Worm (Caenorhabditis elegans) whole organism, midembryonic: ENCODE measurements around the gene cox-11.
A peak's percentile ranks its signal among the peaks of the same experiment; 100 is the strongest.

Source experiments
- T22C8.4 ChIP-seq: fragments of 200-800 bp; sonication (Bioruptor generic); IDR thresholded peaks from 2 replicates; pipeline ENCODE4 v1.3.6; 2022; ENCODE audit warnings: missing genetic modification characterization, missing compliant biosample characterization
- cog-1 ChIP-seq: sonication (generic microtip); optimal IDR thresholded peaks from 2 replicates; lab custom pipeline; 2016; ENCODE audit warnings: missing genetic modification characterization, missing compliant biosample characterization
- klf-2 ChIP-seq: fragments of 200-800 bp; sonication (Bioruptor generic); conservative IDR thresholded peaks from 2 replicates; pipeline ENCODE4 v1.3.6; 2022; ENCODE audit warnings: missing genetic modification reagents, missing genetic modification characterization, missing compliant biosample characterization
- med-1 ChIP-seq: sonication (generic microtip); optimal IDR thresholded peaks from 2 replicates; lab custom pipeline; 2017; ENCODE audit warnings: missing genetic modification characterization, mild to moderate bottlenecking, missing compliant biosample characterization, antibody characterized with exemption, missing genetic modification reagents; ENCODE audit not compliant: insufficient read depth
- ref-1 ChIP-seq: fragments of 200-800 bp; sonication (Bioruptor generic); conservative IDR thresholded peaks from 2 replicates; pipeline ENCODE4 v1.3.6; 2022; ENCODE audit warnings: missing genetic modification reagents, missing genetic modification characterization, missing compliant biosample characterization
- tab-1 ChIP-seq: fragments of 200-800 bp; sonication (Bioruptor generic); IDR thresholded peaks from 2 replicates; pipeline ENCODE4 v1.3.6; 2022; ENCODE audit warnings: missing genetic modification characterization, missing compliant biosample characterization
- ztf-23 ChIP-seq: fragments of 200-800 bp; sonication (Bioruptor generic); IDR thresholded peaks from 2 replicates; pipeline ENCODE4 v1.3.6; 2022; ENCODE audit warnings: missing genetic modification reagents, missing genetic modification characterization, missing compliant biosample characterization
- ztf-29 ChIP-seq: fragments of 200-800 bp; sonication (Bioruptor generic); IDR thresholded peaks from 2 replicates; pipeline ENCODE4 v1.3.6; 2022; ENCODE audit warnings: missing genetic modification reagents, missing genetic modification characterization, missing compliant biosample characterization

DNA sequence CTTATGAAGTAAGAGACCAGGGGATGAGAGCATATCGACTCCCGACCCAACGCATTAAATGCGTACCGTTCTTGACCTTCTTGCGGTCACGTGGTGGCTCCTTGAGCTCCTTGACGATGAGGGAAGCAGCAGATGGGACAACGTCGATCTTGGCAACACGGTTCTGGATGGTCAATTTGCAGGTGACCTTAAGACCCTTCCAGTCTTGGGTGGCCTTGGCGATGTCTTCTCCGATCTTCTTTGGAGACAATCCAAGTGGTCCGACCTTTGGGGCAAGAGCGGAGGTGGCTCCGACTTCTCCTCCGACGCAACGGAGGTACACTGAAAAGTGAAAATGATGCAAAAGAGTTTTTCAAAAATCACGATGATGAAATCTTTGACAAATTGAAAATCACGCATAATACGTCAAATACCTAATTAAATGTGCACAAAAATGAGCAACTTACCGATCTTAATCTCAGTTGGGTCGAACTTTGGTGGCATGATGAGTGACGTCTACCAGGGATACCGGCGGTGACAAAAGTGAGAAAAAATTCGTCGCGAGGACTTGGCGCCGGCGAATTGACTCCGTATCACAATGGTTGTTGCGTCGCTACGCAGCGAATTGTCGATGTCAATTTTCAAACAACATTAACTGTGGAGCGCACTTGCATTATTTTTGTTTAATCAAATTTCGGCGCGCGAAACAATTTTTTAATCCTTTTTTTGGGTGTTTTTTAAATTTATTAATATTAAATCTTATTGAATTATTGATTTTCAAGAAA lies 3.9 kb upstream of the cox-11 start, which contains the start of gene rpl-12:
- TF ChIP-seq ztf-29 (GFP tag; lab: Robert Waterston, UW) (no peak), cog-1 (peak; percentile 98), T22C8.4 (GFP tag; lab: Robert Waterston, UW) (peak; percentile 58; the same call in 1 of the 2 replicates), klf-2 (GFP tag; lab: Robert Waterston, UW) (0 out of 2 replicates have a peak, but pooled peaks have one; percentile 15), med-1 (GFP tag; lab: Kevin White, UChicago) (no peak), ref-1 (no peak), tab-1 (GFP tag; lab: Robert Waterston, UW) (no peak), ztf-23 (GFP tag; lab: Robert Waterston, UW) (peak; percentile 89)
